Worm (Caenorhabditis elegans) whole organism, late embryonic: Measurements from ENCODE around the gene klp-19.
A peak's percentile ranks its signal among the peaks of the same experiment; 100 is the strongest.

Experiments used
- C38D4.7 ChIP-seq: fragments of 200-800 bp; sonication (Bioruptor generic); optimal IDR thresholded peaks from 2 replicates; lab custom pipeline; 2018; ENCODE audit warnings: mild to moderate bottlenecking, missing genetic modification characterization, moderate library complexity, missing compliant biosample characterization
- K09A11.1 ChIP-seq: sonication (generic microtip); optimal IDR thresholded peaks from 2 replicates; lab custom pipeline; 2017; ENCODE audit warnings: antibody characterized with exemption, mild to moderate bottlenecking, missing genetic modification characterization, missing compliant biosample characterization; ENCODE audit not compliant: insufficient read depth
- T23F11.4 ChIP-seq: fragments of 200-800 bp; sonication (Bioruptor generic); optimal IDR thresholded peaks from 2 replicates; lab custom pipeline; 2018; ENCODE audit warnings: mild to moderate bottlenecking, missing genetic modification characterization, missing compliant biosample characterization
- Y22D7AL.16 ChIP-seq: sonication (generic microtip); optimal IDR thresholded peaks from 2 replicates; lab custom pipeline; 2016; ENCODE audit warnings: missing genetic modification characterization, missing compliant biosample characterization
- ahr-1 ChIP-seq: sonication (generic microtip); optimal IDR thresholded peaks from 2 replicates; lab custom pipeline; 2016; ENCODE audit warnings: missing genetic modification characterization, missing compliant biosample characterization
- ama-1 ChIP-seq: fragments of 150-350 bp; optimal IDR thresholded peaks from 2 replicates; lab custom pipeline; 2014
- ceh-18 ChIP-seq: sonication (generic microtip); optimal IDR thresholded peaks from 2 replicates; lab custom pipeline; 2016; ENCODE audit warnings: missing genetic modification characterization, missing compliant biosample characterization
- ceh-2 ChIP-seq: sonication (generic microtip); optimal IDR thresholded peaks from 2 replicates; lab custom pipeline; 2016; ENCODE audit warnings: missing genotype, missing genetic modification characterization, missing compliant biosample characterization
- ceh-22 ChIP-seq: sonication (generic microtip); optimal IDR thresholded peaks from 2 replicates; lab custom pipeline; 2017; ENCODE audit warnings: missing biosample characterization, missing genetic modification characterization
- ceh-24 ChIP-seq: sonication (generic microtip); optimal IDR thresholded peaks from 2 replicates; lab custom pipeline; 2016; ENCODE audit warnings: mild to moderate bottlenecking, missing genetic modification characterization, missing compliant biosample characterization
- ceh-30 ChIP-seq: fragments of 150-350 bp; optimal IDR thresholded peaks from 2 replicates; lab custom pipeline; 2014; ENCODE audit warnings: missing biosample characterization, missing genetic modification characterization
- ceh-34 ChIP-seq: sonication (generic microtip); optimal IDR thresholded peaks from 2 replicates; lab custom pipeline; 2016; ENCODE audit warnings: mild to moderate bottlenecking, missing genetic modification characterization, missing compliant biosample characterization
- ceh-48 ChIP-seq: sonication (generic microtip); optimal IDR thresholded peaks from 2 replicates; lab custom pipeline; 2016; ENCODE audit warnings: missing genetic modification characterization, inconsistent platforms, missing compliant biosample characterization
- ceh-9 ChIP-seq: sonication (generic microtip); optimal IDR thresholded peaks from 2 replicates; lab custom pipeline; 2016; ENCODE audit warnings: mild to moderate bottlenecking, missing genetic modification characterization, inconsistent platforms, missing compliant biosample characterization
- che-1 ChIP-seq: sonication (generic microtip); optimal IDR thresholded peaks from 2 replicates; lab custom pipeline; 2016; ENCODE audit warnings: mild to moderate bottlenecking, missing genetic modification characterization, missing compliant biosample characterization
- dve-1 ChIP-seq: sonication (generic microtip); optimal IDR thresholded peaks from 2 replicates; lab custom pipeline; 2017; ENCODE audit warnings: antibody characterized with exemption, mild to moderate bottlenecking, missing genetic modification characterization, missing compliant biosample characterization
- eyg-1 ChIP-seq: sonication (generic microtip); optimal IDR thresholded peaks from 2 replicates; lab custom pipeline; 2016; ENCODE audit warnings: missing genotype, missing genetic modification characterization, missing compliant biosample characterization
- fax-1 ChIP-seq: sonication (generic microtip); optimal IDR thresholded peaks from 2 replicates; lab custom pipeline; 2016; ENCODE audit warnings: missing genotype, missing genetic modification characterization, missing compliant biosample characterization
- fkh-10 ChIP-seq: fragments of 150-350 bp; optimal IDR thresholded peaks from 2 replicates; lab custom pipeline; 2014; ENCODE audit warnings: missing biosample characterization, missing genetic modification reagents, missing genetic modification characterization
- gmeb-2 ChIP-seq: sonication (generic microtip); optimal IDR thresholded peaks from 2 replicates; lab custom pipeline; 2016; ENCODE audit warnings: missing genetic modification characterization, inconsistent platforms, missing compliant biosample characterization
- hlh-13 ChIP-seq: fragments of 200-800 bp; sonication (Bioruptor generic); optimal IDR thresholded peaks from 2 replicates; lab custom pipeline; 2018; ENCODE audit warnings: mild to moderate bottlenecking, missing genetic modification characterization, missing compliant biosample characterization
- hlh-15 ChIP-seq: sonication (generic microtip); optimal IDR thresholded peaks from 2 replicates; lab custom pipeline; 2016; ENCODE audit warnings: missing genetic modification characterization, missing compliant biosample characterization
- hlh-30 ChIP-seq: sonication (generic microtip); optimal IDR thresholded peaks from 2 replicates; lab custom pipeline; 2017; ENCODE audit warnings: antibody characterized with exemption, missing genetic modification characterization, missing compliant biosample characterization; ENCODE audit not compliant: insufficient read depth
- hlh-6 ChIP-seq: sonication (generic microtip); optimal IDR thresholded peaks from 2 replicates; lab custom pipeline; 2016; ENCODE audit warnings: missing genotype, missing genetic modification characterization, missing compliant biosample characterization
- lim-6 ChIP-seq: sonication (generic microtip); optimal IDR thresholded peaks from 2 replicates; lab custom pipeline; 2016; ENCODE audit warnings: missing genetic modification characterization, missing compliant biosample characterization
- lin-11 ChIP-seq: fragments of 200-800 bp; sonication (Bioruptor generic); optimal IDR thresholded peaks from 2 replicates; lab custom pipeline; 2018; ENCODE audit warnings: mild to moderate bottlenecking, missing genetic modification characterization, missing compliant biosample characterization
- mec-3 ChIP-seq: sonication (generic microtip); optimal IDR thresholded peaks from 2 replicates; lab custom pipeline; 2016; ENCODE audit warnings: borderline replicate concordance, missing genetic modification characterization, missing compliant biosample characterization
- nfya-1 ChIP-seq: sonication (generic microtip); optimal IDR thresholded peaks from 2 replicates; lab custom pipeline; 2017; ENCODE audit warnings: missing genetic modification characterization, mild to moderate bottlenecking, missing compliant biosample characterization, antibody characterized with exemption, moderate library complexity
- nhr-11 ChIP-seq: fragments of 150-350 bp; optimal IDR thresholded peaks from 2 replicates; lab custom pipeline; 2014; ENCODE audit warnings: missing biosample characterization, missing genetic modification characterization
- nhr-232 ChIP-seq: sonication (generic microtip); optimal IDR thresholded peaks from 2 replicates; lab custom pipeline; 2016; ENCODE audit warnings: missing genetic modification characterization, missing compliant biosample characterization
- npax-4 ChIP-seq: sonication (generic microtip); optimal IDR thresholded peaks from 2 replicates; lab custom pipeline; 2016; ENCODE audit warnings: missing genetic modification characterization, missing compliant biosample characterization
- odd-2 ChIP-seq: sonication (generic microtip); optimal IDR thresholded peaks from 2 replicates; lab custom pipeline; 2017; ENCODE audit warnings: antibody characterized with exemption, mild to moderate bottlenecking, missing genetic modification characterization, missing compliant biosample characterization
- pag-3 ChIP-seq: sonication (generic microtip); optimal IDR thresholded peaks from 2 replicates; lab custom pipeline; 2016; ENCODE audit warnings: missing compliant biosample characterization, missing genetic modification characterization, borderline replicate concordance
- pat-9 ChIP-seq: fragments of 200-800 bp; sonication (Bioruptor generic); optimal IDR thresholded peaks from 2 replicates; lab custom pipeline; 2018; ENCODE audit warnings: mild to moderate bottlenecking, missing genetic modification characterization, moderate library complexity, missing compliant biosample characterization
- pha-4 ChIP-seq: fragments of 150-350 bp; optimal IDR thresholded peaks from 2 replicates; lab custom pipeline; 2018; ENCODE audit warnings: missing biosample characterization, missing genetic modification reagents, missing genetic modification characterization
- pros-1 ChIP-seq: fragments of 150-350 bp; optimal IDR thresholded peaks from 2 replicates; lab custom pipeline; 2014; ENCODE audit warnings: missing biosample characterization, missing genetic modification reagents, missing genetic modification characterization
- ref-2 ChIP-seq: sonication (generic microtip); optimal IDR thresholded peaks from 2 replicates; lab custom pipeline; 2016; ENCODE audit warnings: missing genetic modification characterization, missing compliant biosample characterization
- rnt-1 ChIP-seq: sonication (generic microtip); optimal IDR thresholded peaks from 2 replicates; lab custom pipeline; 2016; ENCODE audit warnings: missing genetic modification characterization, missing compliant biosample characterization
- sdc-2 ChIP-seq: sonication (generic microtip); optimal IDR thresholded peaks from 2 replicates; lab custom pipeline; 2016; ENCODE audit warnings: missing genotype, missing genetic modification characterization, missing compliant biosample characterization
- sox-2 ChIP-seq: fragments of 200-800 bp; sonication (Bioruptor generic); IDR thresholded peaks from 2 replicates; pipeline ENCODE4 v1.3.6; 2022; ENCODE audit warnings: missing genetic modification reagents, missing genetic modification characterization, missing compliant biosample characterization
- syd-9 ChIP-seq: sonication (generic microtip); optimal IDR thresholded peaks from 2 replicates; lab custom pipeline; 2016; ENCODE audit warnings: mild to moderate bottlenecking, missing genetic modification characterization, moderate library complexity, missing compliant biosample characterization
- tbx-2 ChIP-seq: sonication (generic microtip); optimal IDR thresholded peaks from 2 replicates; lab custom pipeline; 2016; ENCODE audit warnings: missing genetic modification characterization, missing compliant biosample characterization

Gene klp-19

DNA sequence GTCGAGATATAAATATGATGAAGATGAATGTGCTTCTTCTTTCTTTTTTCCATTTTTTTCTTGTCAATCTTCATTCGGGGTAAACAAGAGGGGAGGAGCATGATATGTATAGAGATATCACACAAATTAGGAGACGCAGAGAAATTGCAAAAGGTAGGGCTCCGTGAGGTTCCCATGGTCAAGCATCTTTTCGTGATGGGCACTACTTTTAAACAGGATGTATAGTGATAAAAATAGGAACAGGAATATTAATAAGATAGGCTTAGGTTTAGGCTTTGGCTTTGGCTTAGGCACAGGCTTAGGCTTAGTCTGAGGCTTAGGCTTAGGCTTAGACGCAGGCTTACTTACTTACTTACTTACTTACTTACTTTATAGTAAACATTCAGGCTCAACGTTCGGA lies 17.7 kb upstream of the klp-19 start, which contains the start of gene F53A2.1:
F53A2.1 (minus strand) TSS at position 101 of the 400 bp plus-strand sequence.
- TF ChIP-seq nhr-232 (tag; lab: Kevin White, UChicago) (no peak), nfya-1 (tag; lab: Kevin White, UChicago) (no peak), K09A11.1 (tag; lab: Kevin White, UChicago) (no peak), T23F11.4 (GFP tag; lab: Kevin White, UChicago) (no peak), C38D4.7 (GFP tag; lab: Kevin White, UChicago) (no peak), ref-2 (tag; lab: Kevin White, UChicago) (no peak), ahr-1 (no peak), lim-6 (tag; lab: Kevin White, UChicago) (no peak), fax-1 (no peak), dve-1 (tag; lab: Kevin White, UChicago) (no peak), ceh-24 (tag; lab: Kevin White, UChicago) (no peak), tbx-2 (tag; lab: Kevin White, UChicago) (no peak), hlh-6 (tag; lab: Kevin White, UChicago) (no peak), sox-2 (GFP tag; lab: Robert Waterston, UW) (no peak), ceh-18 (tag; lab: Kevin White, UChicago) (no peak), hlh-13 (GFP tag; lab: Kevin White, UChicago) (no peak), npax-4 (tag; lab: Kevin White, UChicago) (no peak), odd-2 (tag; lab: Kevin White, UChicago) (no peak)

DNA sequence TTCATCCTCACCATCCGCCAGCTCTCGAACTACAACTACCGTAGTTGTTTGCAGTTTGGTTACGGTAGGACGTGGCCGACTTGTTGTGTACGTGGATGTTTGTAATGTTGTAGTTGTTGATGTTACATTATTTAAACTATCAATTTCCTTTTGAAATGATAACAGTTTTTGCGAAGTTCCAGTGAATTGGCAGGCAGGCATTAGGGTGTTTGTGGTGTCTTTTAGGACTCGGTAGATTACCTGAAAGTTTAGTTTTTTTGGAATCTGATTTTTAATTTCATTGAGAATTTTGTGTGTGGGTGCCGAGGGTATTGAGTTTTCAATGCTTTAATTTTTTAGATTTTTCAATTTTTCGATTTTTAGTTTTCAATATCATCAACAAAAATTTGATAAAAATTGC lies 15.5 kb upstream of the klp-19 start, which contains the start of gene F53A2.11:
F53A2.11 (minus strand) TSS at position 101 of the 400 bp plus-strand sequence.
- no peak for TF ChIP-seq rnt-1
- TF ChIP-seq nfya-1 (tag; lab: Kevin White, UChicago): no peak
- TF ChIP-seq pat-9 (tag; lab: Kevin White, UChicago): no peak
- no peak for TF ChIP-seq ceh-22 (tag; lab: Kevin White, UChicago)
- TF ChIP-seq C38D4.7 (GFP tag; lab: Kevin White, UChicago): no peak
- TF ChIP-seq ceh-2 (tag; lab: Kevin White, UChicago): no peak
- no peak for TF ChIP-seq ceh-18 (tag; lab: Kevin White, UChicago)
- TF ChIP-seq sox-2 (GFP tag; lab: Robert Waterston, UW): no peak
- TF ChIP-seq fax-1: no peak
- no peak for TF ChIP-seq T23F11.4 (GFP tag; lab: Kevin White, UChicago)
- no peak for TF ChIP-seq pag-3 (tag; lab: Kevin White, UChicago)
- TF ChIP-seq dve-1 (tag; lab: Kevin White, UChicago): no peak
- no peak for TF ChIP-seq ceh-34 (tag; lab: Kevin White, UChicago)

ce11 chrIII:13317383-13317911 lies 10.4 kb upstream of the klp-19 start:
- TF ChIP-seq ceh-34 (tag; lab: Kevin White, UChicago) (no peak), sdc-2 (tag; lab: Kevin White, UChicago) (no peak), eyg-1 (tag; lab: Kevin White, UChicago) (no peak), npax-4 (tag; lab: Kevin White, UChicago) (no peak), gmeb-2 (tag; lab: Kevin White, UChicago) (no peak), nfya-1 (tag; lab: Kevin White, UChicago) (peak; percentile 53), ceh-9 (tag; lab: Kevin White, UChicago) (no peak), syd-9 (no peak), fkh-10 (GFP tag; lab: Kevin White, UChicago) (no peak)

DNA sequence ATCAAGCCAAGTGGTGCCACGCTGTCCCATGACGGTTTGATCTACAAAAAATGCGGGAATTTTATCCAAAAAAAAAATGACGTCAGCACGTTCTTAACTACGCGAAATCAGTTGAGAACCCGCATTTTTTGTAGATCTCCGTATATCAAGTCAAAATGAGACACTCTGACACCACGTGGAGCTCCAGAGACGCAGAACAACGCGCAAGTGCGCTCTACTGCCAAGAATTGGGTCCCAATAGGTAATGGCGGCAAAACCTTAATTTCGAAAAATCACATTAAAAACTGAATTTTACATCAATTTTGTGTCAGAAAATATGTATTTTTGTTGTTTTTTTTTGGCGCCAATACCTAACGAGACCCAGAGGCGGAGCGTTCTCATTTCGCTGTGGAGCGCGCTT lies 9.9 kb upstream of the klp-19 start:
- TF ChIP-seq nhr-11 (tag; lab: Kevin White, UChicago): no peak
- peak; percentile 51 for TF ChIP-seq hlh-30 (tag; lab: Kevin White, UChicago)
- TF ChIP-seq, all 69 proteins: peak for 1

- TF ChIP-seq pha-4 (tag; lab: Kevin White, UChicago): no peak
- TF ChIP-seq rnt-1: no peak
- TF ChIP-seq Y22D7AL.16 (tag; lab: Kevin White, UChicago): no peak
- no peak for TF ChIP-seq npax-4 (tag; lab: Kevin White, UChicago)
- TF ChIP-seq pros-1: no peak
- no peak for TF ChIP-seq ceh-9 (tag; lab: Kevin White, UChicago)
- no peak for TF ChIP-seq ama-1
- no peak for TF ChIP-seq mec-3 (tag; lab: Kevin White, UChicago)
- TF ChIP-seq ceh-30 (tag; lab: Kevin White, UChicago): no peak
- TF ChIP-seq fkh-10 (GFP tag; lab: Kevin White, UChicago): no peak
- no peak for TF ChIP-seq sox-2 (GFP tag; lab: Robert Waterston, UW)
- TF ChIP-seq hlh-13 (GFP tag; lab: Kevin White, UChicago): no peak
- TF ChIP-seq che-1 (tag; lab: Kevin White, UChicago): no peak
- TF ChIP-seq hlh-15 (tag; lab: Kevin White, UChicago): no peak
- no peak for TF ChIP-seq lin-11 (tag; lab: Kevin White, UChicago)
- TF ChIP-seq ceh-48 (tag; lab: Kevin White, UChicago): no peak
These were observed 8.0 kb upstream of the klp-19 start, which contains the start of gene dph-7 for ce11 chrIII:13315071-13315470. dph-7 (plus strand) TSS chrIII:13315123.
